Worm (Caenorhabditis elegans) whole organism, early embryonic: ENCODE measurements around the gene tbx-8.

Experiments
- B0310.2 ChIP-seq: sonication (generic microtip); optimal IDR thresholded peaks from 2 replicates; lab custom pipeline; 2016; ENCODE audit warnings: mild to moderate bottlenecking, missing genetic modification characterization, missing compliant biosample characterization
- F13C5.2 ChIP-seq: sonication (generic microtip); optimal IDR thresholded peaks from 2 replicates; lab custom pipeline; 2017; ENCODE audit warnings: mild to moderate bottlenecking, missing genetic modification characterization, inconsistent platforms, missing compliant biosample characterization
- ama-1 ChIP-seq: fragments of 150-350 bp; optimal IDR thresholded peaks from 2 replicates; lab custom pipeline; 2014
- ets-7 ChIP-seq: sonication (generic microtip); optimal IDR thresholded peaks from 2 replicates; lab custom pipeline; 2016; ENCODE audit warnings: missing genotype, missing genetic modification characterization, missing compliant biosample characterization
- flt-1 ChIP-seq: fragments of 200-800 bp; sonication (Bioruptor generic); IDR thresholded peaks from 2 replicates; pipeline ENCODE4 v1.3.6; 2022; ENCODE audit warnings: missing genetic modification characterization, missing compliant biosample characterization
- hnd-1 ChIP-seq: sonication (generic microtip); optimal IDR thresholded peaks from 2 replicates; lab custom pipeline; 2016; ENCODE audit warnings: missing genetic modification characterization, missing compliant biosample characterization
- pes-1 ChIP-seq: fragments of 200-800 bp; sonication (Bioruptor generic); IDR thresholded peaks from 2 replicates; pipeline ENCODE4 v1.3.6; 2022; ENCODE audit warnings: missing genetic modification reagents, missing genetic modification characterization, missing compliant biosample characterization
- scrt-1 ChIP-seq: fragments of 200-800 bp; sonication (Bioruptor generic); IDR thresholded peaks from 2 replicates; pipeline ENCODE4 v1.3.6; 2022; ENCODE audit warnings: missing genetic modification characterization, missing compliant biosample characterization
- sea-1 ChIP-seq: fragments of 200-800 bp; sonication (Bioruptor generic); conservative IDR thresholded peaks from 2 replicates; pipeline ENCODE4 v1.3.6; 2022; ENCODE audit warnings: missing genetic modification characterization, missing compliant biosample characterization
- tbx-37 ChIP-seq: fragments of 200-800 bp; sonication (Bioruptor generic); conservative IDR thresholded peaks from 2 replicates; pipeline ENCODE4 v1.3.6; 2022; ENCODE audit warnings: missing genetic modification reagents, missing genetic modification characterization, missing compliant biosample characterization

- TF ChIP-seq ama-1 (lab: Kevin White, UChicago): no peak
- no peak for TF ChIP-seq ets-7 (tag; lab: Kevin White, UChicago)
- TF ChIP-seq hnd-1: no peak
- TF ChIP-seq sea-1 (GFP tag; lab: Robert Waterston, UW): no peak
- TF ChIP-seq tbx-37 (GFP tag; lab: Robert Waterston, UW): no peak
- no peak for TF ChIP-seq pes-1 (GFP tag; lab: Robert Waterston, UW)
- no peak for TF ChIP-seq F13C5.2 (tag; lab: Kevin White, UChicago)
- no peak for TF ChIP-seq flt-1 (GFP tag; lab: Robert Waterston, UW)
- TF ChIP-seq scrt-1: no peak
- TF ChIP-seq B0310.2 (tag; lab: Kevin White, UChicago): no peak
These were observed 8.2 kb downstream of the tbx-8 start, which contains the start of gene spp-1 for ce11 chrIII:10355382-10355781.
